Fruit fly (Drosophila melanogaster) whole organism, embryonic: ENCODE measurements around the gene GstD7.
A peak's percentile ranks its signal among the peaks of the same experiment; 100 is the strongest.

Experiments
- Abd-B ChIP-seq: fragments of 200-800 bp; sonication (Bioruptor generic); optimal IDR thresholded peaks from 2 replicates; lab custom pipeline; 2018; ENCODE audit warnings: missing biosample characterization, mild to moderate bottlenecking, missing genetic modification characterization, moderate library complexity
- B-H1 ChIP-seq: fragments of 200-800 bp; sonication (Bioruptor generic); IDR thresholded peaks from 3 replicates; pipeline ENCODE4 v1.3.6; 2022; ENCODE audit warnings: missing biosample characterization, missing genetic modification characterization
- BtbVII ChIP-seq: fragments of 200-800 bp; sonication (Bioruptor generic); optimal IDR thresholded peaks from 3 replicates; lab custom pipeline; 2017; ENCODE audit warnings: missing biosample characterization, mild to moderate bottlenecking, missing genetic modification characterization
- Bteb2 ChIP-seq: fragments of 200-800 bp; sonication (Bioruptor generic); optimal IDR thresholded peaks from 2 replicates; lab custom pipeline; 2016; ENCODE audit warnings: missing biosample characterization, missing genetic modification characterization
- CG10209 ChIP-seq: fragments of 200-800 bp; sonication (Bioruptor generic); optimal IDR thresholded peaks from 3 replicates; lab custom pipeline; 2017; ENCODE audit warnings: missing biosample characterization, mild to moderate bottlenecking, missing genetic modification characterization, missing genetic modification reagents
- CG1024 ChIP-seq: fragments of 200-800 bp; sonication (Bioruptor generic); IDR thresholded peaks from 2 replicates; pipeline ENCODE4 v1.3.6; 2022; ENCODE audit warnings: missing biosample characterization, missing genetic modification characterization
- CG11247 ChIP-seq: fragments of 200-800 bp; sonication (Bioruptor generic); IDR thresholded peaks from 2 replicates; pipeline ENCODE4 v1.3.6; 2022; ENCODE audit warnings: missing biosample characterization, missing genetic modification characterization
- CG11696 ChIP-seq: fragments of 200-800 bp; sonication (Bioruptor generic); IDR thresholded peaks from 2 replicates; pipeline ENCODE4 v1.3.6; 2022; ENCODE audit warnings: missing biosample characterization, missing genetic modification characterization
- CG14014 ChIP-seq: fragments of 200-800 bp; sonication (Bioruptor generic); IDR thresholded peaks from 2 replicates; pipeline ENCODE4 v1.3.6; 2022; ENCODE audit warnings: missing biosample characterization, missing genetic modification characterization
- CG16779 ChIP-seq: fragments of 200-800 bp; sonication (Bioruptor generic); IDR thresholded peaks from 2 replicates; pipeline ENCODE4 v1.3.6; 2022; ENCODE audit warnings: missing biosample characterization, missing genetic modification characterization
- CG16863 ChIP-seq: fragments of 200-800 bp; sonication (Bioruptor generic); optimal IDR thresholded peaks from 3 replicates; lab custom pipeline; 2016; ENCODE audit warnings: missing biosample characterization, missing genetic modification characterization
- CG17829 ChIP-seq: fragments of 200-800 bp; optimal IDR thresholded peaks from 2 replicates; lab custom pipeline; 2019; ENCODE audit warnings: missing biosample characterization, mild to moderate bottlenecking, missing genetic modification characterization, moderate library complexity
- CG18262 ChIP-seq: fragments of 200-800 bp; optimal IDR thresholded peaks from 3 replicates; lab custom pipeline; 2019; ENCODE audit warnings: missing biosample characterization, mild to moderate bottlenecking, missing genetic modification characterization, moderate library complexity
- CG18476 ChIP-seq: fragments of 200-800 bp; sonication (Bioruptor generic); optimal IDR thresholded peaks from 2 replicates; lab custom pipeline; 2016; ENCODE audit warnings: missing biosample characterization, mild to moderate bottlenecking, missing genetic modification characterization
- CG2199 ChIP-seq: fragments of 200-800 bp; sonication (Bioruptor generic); IDR thresholded peaks from 3 replicates; pipeline ENCODE4 v1.3.6; 2022; ENCODE audit warnings: missing biosample characterization, missing genetic modification characterization
- CG2875 ChIP-seq: fragments of 200-800 bp; sonication (Bioruptor generic); optimal IDR thresholded peaks from 2 replicates; lab custom pipeline; 2017; ENCODE audit warnings: missing biosample characterization, mild to moderate bottlenecking, missing genetic modification characterization, missing genetic modification reagents
- CG31441 ChIP-seq: fragments of 200-800 bp; sonication (Bioruptor generic); IDR thresholded peaks from 2 replicates; pipeline ENCODE4 v1.3.6; 2022; ENCODE audit warnings: missing biosample characterization, missing genetic modification characterization
- CG32532 ChIP-seq: fragments of 200-800 bp; sonication (Bioruptor generic); IDR thresholded peaks from 2 replicates; pipeline ENCODE4 v1.3.6; 2022; ENCODE audit warnings: missing biosample characterization, missing genetic modification characterization
- CG3281 ChIP-seq: fragments of 200-800 bp; sonication (Bioruptor generic); optimal IDR thresholded peaks from 3 replicates; lab custom pipeline; 2017; ENCODE audit warnings: missing biosample characterization, mild to moderate bottlenecking, missing genetic modification characterization
- CG4282 ChIP-seq: fragments of 200-800 bp; sonication (Bioruptor generic); optimal IDR thresholded peaks from 2 replicates; lab custom pipeline; 2016; ENCODE audit warnings: missing biosample characterization, missing genetic modification characterization
- CG7357 ChIP-seq: fragments of 200-800 bp; sonication (Bioruptor generic); IDR thresholded peaks from 3 replicates; pipeline ENCODE4 v1.3.6; 2022; ENCODE audit warnings: missing biosample characterization, missing genetic modification characterization
- CG7786 ChIP-seq: fragments of 200-800 bp; sonication (Bioruptor generic); optimal IDR thresholded peaks from 2 replicates; lab custom pipeline; 2016; ENCODE audit warnings: missing biosample characterization, missing genetic modification characterization
- CG9817 ChIP-seq: fragments of 200-800 bp; sonication (Bioruptor generic); optimal IDR thresholded peaks from 2 replicates; lab custom pipeline; 2018; ENCODE audit warnings: missing biosample characterization, mild to moderate bottlenecking, missing genetic modification characterization, moderate library complexity
- Dek ChIP-seq: fragments of 200-800 bp; sonication (Bioruptor generic); optimal IDR thresholded peaks from 3 replicates; lab custom pipeline; 2019; ENCODE audit warnings: missing biosample characterization, mild to moderate bottlenecking, missing genetic modification characterization, moderate library complexity
- E2f2 ChIP-seq: fragments of 200-800 bp; sonication (Bioruptor generic); IDR thresholded peaks from 2 replicates; pipeline ENCODE4 v1.3.6; 2022; ENCODE audit warnings: missing biosample characterization, missing genetic modification characterization
- Elba2 ChIP-seq: fragments of 200-800 bp; sonication (Bioruptor generic); optimal IDR thresholded peaks from 3 replicates; lab custom pipeline; 2016; ENCODE audit warnings: missing biosample characterization, missing genetic modification characterization
- Ets97D ChIP-seq: fragments of 200-800 bp; sonication (Bioruptor generic); optimal IDR thresholded peaks from 3 replicates; lab custom pipeline; 2016; ENCODE audit warnings: missing biosample characterization, missing genetic modification characterization
- H15 ChIP-seq: fragments of 200-800 bp; sonication (Bioruptor generic); IDR thresholded peaks from 3 replicates; pipeline ENCODE4 v1.3.6; 2022; ENCODE audit warnings: missing biosample characterization, missing genetic modification characterization
- HLH54F ChIP-seq: fragments of 200-800 bp; sonication (Bioruptor generic); optimal IDR thresholded peaks from 3 replicates; lab custom pipeline; 2016; ENCODE audit warnings: missing biosample characterization, missing genetic modification characterization
- Hey ChIP-seq: fragments of 200-800 bp; sonication (Bioruptor generic); optimal IDR thresholded peaks from 3 replicates; lab custom pipeline; 2018; ENCODE audit warnings: missing biosample characterization, mild to moderate bottlenecking, missing genetic modification characterization
- NC2β ChIP-seq: fragments of 200-800 bp; sonication (Bioruptor generic); optimal IDR thresholded peaks from 2 replicates; lab custom pipeline; 2016; ENCODE audit warnings: missing biosample characterization, missing genetic modification characterization
- Neu2 ChIP-seq: fragments of 200-800 bp; sonication (Bioruptor generic); optimal IDR thresholded peaks from 3 replicates; lab custom pipeline; 2016; ENCODE audit warnings: missing biosample characterization, missing genetic modification characterization, borderline replicate concordance
- Nf-YB ChIP-seq: fragments of 200-800 bp; sonication (Bioruptor generic); optimal IDR thresholded peaks from 3 replicates; lab custom pipeline; 2019; ENCODE audit warnings: missing biosample characterization, mild to moderate bottlenecking, missing genetic modification characterization, moderate library complexity
- Opbp ChIP-seq: fragments of 200-800 bp; sonication (Bioruptor generic); IDR thresholded peaks from 3 replicates; pipeline ENCODE4 v1.3.6; 2022; ENCODE audit warnings: missing biosample characterization, missing genetic modification characterization; ENCODE audit not compliant: partially characterized antibody
- Sin3A ChIP-seq: fragments of >200 bp; optimal IDR thresholded peaks from 2 replicates; lab custom pipeline; 2018
- Spps ChIP-seq: fragments of 200-800 bp; sonication (Bioruptor generic); optimal IDR thresholded peaks from 2 replicates; lab custom pipeline; 2018; ENCODE audit warnings: missing biosample characterization, mild to moderate bottlenecking, missing genetic modification characterization
- bbx ChIP-seq: fragments of 200-800 bp; sonication (Bioruptor generic); IDR thresholded peaks from 2 replicates; pipeline ENCODE4 v1.3.6; 2022; ENCODE audit warnings: missing biosample characterization, missing genetic modification characterization; ENCODE audit not compliant: partially characterized antibody
- br ChIP-seq: fragments of >200 bp; optimal IDR thresholded peaks from 2 replicates; lab custom pipeline; 2017
- da ChIP-seq: fragments of 200-800 bp; sonication (Bioruptor generic); optimal IDR thresholded peaks from 2 replicates; lab custom pipeline; 2016; ENCODE audit warnings: missing biosample characterization, missing genetic modification characterization
- dmrt99B ChIP-seq: fragments of 200-800 bp; sonication (Bioruptor generic); optimal IDR thresholded peaks from 2 replicates; lab custom pipeline; 2018; ENCODE audit warnings: missing biosample characterization, mild to moderate bottlenecking, missing genetic modification characterization, moderate library complexity
- ems ChIP-seq: fragments of 200-800 bp; sonication (Bioruptor generic); optimal IDR thresholded peaks from 3 replicates; lab custom pipeline; 2016; ENCODE audit warnings: missing biosample characterization, missing genetic modification characterization
- gsb ChIP-seq: fragments of 200-800 bp; sonication (Bioruptor generic); IDR thresholded peaks from 2 replicates; pipeline ENCODE4 v1.3.6; 2022; ENCODE audit warnings: missing biosample characterization, missing genetic modification characterization
- ken ChIP-seq: fragments of 200-800 bp; sonication (Bioruptor generic); IDR thresholded peaks from 3 replicates; pipeline ENCODE4 v1.3.6; 2022; ENCODE audit warnings: missing biosample characterization, missing genetic modification characterization
- kni ChIP-seq: fragments of 200-800 bp; sonication (Bioruptor generic); optimal IDR thresholded peaks from 3 replicates; lab custom pipeline; 2017; ENCODE audit warnings: mild to moderate bottlenecking, missing biosample characterization, missing genetic modification reagents, missing genetic modification characterization
- knrl ChIP-seq: fragments of 200-800 bp; sonication (Bioruptor generic); IDR thresholded peaks from 3 replicates; pipeline ENCODE4 v1.3.6; 2022; ENCODE audit warnings: missing biosample characterization, missing genetic modification characterization; ENCODE audit not compliant: partially characterized antibody
- nerfin-1 ChIP-seq: fragments of 200-800 bp; sonication (Bioruptor generic); optimal IDR thresholded peaks from 3 replicates; lab custom pipeline; 2019; ENCODE audit warnings: missing biosample characterization, mild to moderate bottlenecking, missing genetic modification characterization, moderate library complexity
- ranshi ChIP-seq: fragments of 200-800 bp; sonication (Bioruptor generic); IDR thresholded peaks from 2 replicates; pipeline ENCODE4 v1.3.6; 2022; ENCODE audit warnings: missing biosample characterization, missing genetic modification characterization
- schlank ChIP-seq: fragments of 200-800 bp; sonication (Bioruptor generic); optimal IDR thresholded peaks from 2 replicates; lab custom pipeline; 2018; ENCODE audit warnings: missing biosample characterization, mild to moderate bottlenecking, missing genetic modification characterization
- sd ChIP-seq: fragments of 200-800 bp; sonication (Bioruptor generic); optimal IDR thresholded peaks from 3 replicates; lab custom pipeline; 2018; ENCODE audit warnings: missing biosample characterization, mild to moderate bottlenecking, missing genetic modification characterization, moderate library complexity
- sens ChIP-seq: fragments of 200-800 bp; sonication (Bioruptor generic); peaks from one replicate; lab custom pipeline; 2016; ENCODE audit warnings: missing biosample characterization, missing genetic modification characterization
- slbo ChIP-seq: fragments of 200-800 bp; sonication (Bioruptor generic); IDR thresholded peaks from 2 replicates; pipeline ENCODE4 v1.3.6; 2022; ENCODE audit warnings: missing biosample characterization, missing genetic modification characterization
- stc ChIP-seq: fragments of 200-800 bp; sonication (Bioruptor generic); IDR thresholded peaks from 2 replicates; pipeline ENCODE4 v1.3.6; 2022; ENCODE audit warnings: missing biosample characterization, missing genetic modification characterization
- zfh1 ChIP-seq: fragments of 200-800 bp; sonication (Bioruptor generic); IDR thresholded peaks from 3 replicates; pipeline ENCODE4 v1.3.6; 2022; ENCODE audit warnings: missing biosample characterization, missing genetic modification characterization
- zfh2 ChIP-seq: fragments of 200-800 bp; sonication (Bioruptor generic); optimal IDR thresholded peaks from 2 replicates; lab custom pipeline; 2016; ENCODE audit warnings: missing biosample characterization, missing genetic modification characterization

The GstD7 gene

DNA sequence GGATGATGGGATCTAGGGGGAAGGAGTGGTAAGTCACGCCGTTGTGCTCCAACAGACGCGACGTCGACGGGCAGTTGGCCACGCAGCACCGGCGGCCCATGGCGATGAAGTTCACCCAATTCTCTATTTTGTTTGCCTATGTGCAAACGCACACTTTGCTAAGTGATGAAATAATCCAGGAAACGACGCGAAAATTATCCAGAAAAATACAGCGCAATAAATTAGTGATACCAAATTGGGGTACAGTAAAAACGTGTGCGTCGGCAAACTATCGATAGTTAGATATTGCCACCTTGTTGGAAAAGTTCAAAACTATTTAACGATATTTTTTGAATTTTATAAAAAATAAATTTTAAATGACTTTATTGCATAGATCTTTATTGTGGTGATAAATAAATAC lies 22.3 kb upstream of the GstD7 start, which contains the start of gene MBD-R2 (continued):
- no peak for TF ChIP-seq NC2β (GFP tag; lab: Kevin White, UChicago)
- TF ChIP-seq ems (GFP tag; lab: Kevin White, UChicago) = no peak
- no peak for TF ChIP-seq CG9817 (tag; lab: Kevin White, UChicago)
- no peak for TF ChIP-seq Nf-YB (GFP tag; lab: Kevin White, UChicago)
- no peak for TF ChIP-seq ranshi (GFP tag; lab: Robert Waterston, UW)
- TF ChIP-seq CG4282 (GFP tag; lab: Kevin White, UChicago) = no peak
- TF ChIP-seq CG1024 (GFP tag; lab: Robert Waterston, UW) = no peak
- TF ChIP-seq CG11696 (GFP tag; lab: Robert Waterston, UW) = no peak
- TF ChIP-seq CG3281 (GFP tag; lab: Kevin White, UChicago) = no peak
- no peak for TF ChIP-seq br
- no peak for TF ChIP-seq CG17829 (tag; lab: Kevin White, UChicago)
- TF ChIP-seq Spps (tag; lab: Kevin White, UChicago) = no peak
- TF ChIP-seq Opbp (GFP tag; lab: Robert Waterston, UW) = peak; percentile 80; the same call in 2 of the 3 replicates
- peak; percentile 61 for TF ChIP-seq bbx (GFP tag; lab: Robert Waterston, UW)
- TF ChIP-seq Hey (tag; lab: Kevin White, UChicago) = no peak
- TF ChIP-seq sd (tag; lab: Kevin White, UChicago) = no peak
- no peak for TF ChIP-seq CG10209 (GFP tag; lab: Kevin White, UChicago)
- peak; percentile 73 for TF ChIP-seq sens (GFP tag; lab: Kevin White, UChicago)
- no peak for TF ChIP-seq CG14014 (GFP tag; lab: Robert Waterston, UW)
- TF ChIP-seq CG16863 (GFP tag; lab: Kevin White, UChicago) = no peak
- no peak for TF ChIP-seq H15 (GFP tag; lab: Robert Waterston, UW)
- no peak for TF ChIP-seq CG7357
- no peak for TF ChIP-seq dmrt99B (tag; lab: Kevin White, UChicago)
- TF ChIP-seq da (GFP tag; lab: Kevin White, UChicago) = no peak
- TF ChIP-seq schlank = no peak
- TF ChIP-seq CG16779 (GFP tag; lab: Robert Waterston, UW) = no peak
- no peak for TF ChIP-seq HLH54F (GFP tag; lab: Kevin White, UChicago)
- TF ChIP-seq CG2199 (GFP tag; lab: Robert Waterston, UW) = no peak
- TF ChIP-seq BtbVII (GFP tag; lab: Kevin White, UChicago) = no peak
- TF ChIP-seq CG31441 (GFP tag; lab: Robert Waterston, UW) = peak; percentile 25; the same call in 1 of the 2 replicates
- TF ChIP-seq CG32532 (GFP tag; lab: Robert Waterston, UW) = no peak
- no peak for TF ChIP-seq nerfin-1 (tag; lab: Kevin White, UChicago)
- peak; percentile 78 for TF ChIP-seq knrl (GFP tag; lab: Robert Waterston, UW)
- TF ChIP-seq Ets97D (GFP tag; lab: Kevin White, UChicago) = no peak
- no peak for TF ChIP-seq zfh2 (GFP tag; lab: Kevin White, UChicago)
- TF ChIP-seq Neu2 (GFP tag; lab: Kevin White, UChicago) = no peak
- TF ChIP-seq B-H1 = no peak
- TF ChIP-seq stc = no peak
- no peak for TF ChIP-seq zfh1
- TF ChIP-seq slbo (GFP tag; lab: Robert Waterston, UW) = no peak
- TF ChIP-seq Bteb2 (GFP tag; lab: Kevin White, UChicago) = no peak
- no peak for TF ChIP-seq Abd-B (GFP tag; lab: Kevin White, UChicago)
- no peak for TF ChIP-seq kni (GFP tag; lab: Kevin White, UChicago)
- TF ChIP-seq CG18476 (GFP tag; lab: Kevin White, UChicago) = no peak
- no peak for TF ChIP-seq CG11247 (GFP tag; lab: Robert Waterston, UW)
- TF ChIP-seq Elba2 (GFP tag; lab: Kevin White, UChicago) = no peak
- TF ChIP-seq ken = no peak
- TF ChIP-seq CG7786 (GFP tag; lab: Kevin White, UChicago) = no peak
- no peak for TF ChIP-seq Sin3A (lab: Kevin White, UChicago)
- no peak for TF ChIP-seq gsb
- no peak for TF ChIP-seq CG18262
- TF ChIP-seq Dek = peak; percentile 30
- no peak for TF ChIP-seq CG2875 (GFP tag; lab: Kevin White, UChicago)
- peak; percentile 71 for TF ChIP-seq E2f2 (GFP tag; lab: Robert Waterston, UW)
